Worm (Caenorhabditis elegans) whole organism, L2 larva: ENCODE data around the gene col-8.
"Not testable (repeated sequence)": the region's sequence is repeated elsewhere in the genome, so short reads cannot be mapped to it uniquely, and the experiment has no call there.

Experiments
- ama-1 ChIP-seq: fragments of 150-350 bp; optimal IDR thresholded peaks from 2 replicates; lab custom pipeline; 2018; ENCODE audit warnings: inconsistent platforms
- fos-1 ChIP-seq: fragments of 150-350 bp; optimal IDR thresholded peaks from 2 replicates; lab custom pipeline; 2014; ENCODE audit warnings: missing biosample characterization, missing genetic modification characterization
- unc-55 ChIP-seq: fragments of 150-350 bp; sonication (generic microtip); optimal IDR thresholded peaks from 3 replicates; lab custom pipeline; 2014; ENCODE audit warnings: missing biosample characterization, missing genetic modification reagents, missing genetic modification characterization
- unc-62 ChIP-seq: fragments of 150-350 bp; optimal IDR thresholded peaks from 2 replicates; lab custom pipeline; 2014; ENCODE audit warnings: missing biosample characterization, missing genetic modification reagents, missing genetic modification characterization

DNA sequence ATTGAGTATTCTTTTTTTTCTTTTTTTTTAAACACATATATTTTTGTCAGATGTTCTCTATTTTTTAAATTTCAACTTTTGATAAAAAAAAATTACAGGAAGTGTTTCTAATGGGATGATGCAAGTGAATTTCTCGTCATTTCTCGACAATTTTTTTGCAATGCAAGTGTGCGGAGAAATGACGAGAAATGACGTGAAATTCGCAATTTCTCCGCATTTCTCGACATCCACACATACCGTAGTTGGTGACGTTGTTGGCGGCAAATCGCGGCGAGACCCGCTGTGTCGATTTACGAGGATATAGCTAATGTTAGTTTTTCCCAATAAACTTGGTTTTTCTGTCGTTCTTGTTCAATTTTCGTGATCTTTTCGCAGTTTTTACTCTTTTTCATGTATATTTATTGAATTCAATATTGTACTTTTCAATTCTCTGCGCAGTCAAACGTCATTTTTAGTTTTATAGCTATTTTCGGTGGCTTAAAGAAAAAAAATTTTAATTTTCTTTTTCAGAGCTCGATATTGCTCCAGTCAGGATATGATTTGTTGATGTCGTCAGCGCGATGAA, 38.3 kb downstream of the col-8 start, which contains the start of gene F31E3.6:
- TF ChIP-seq unc-55 (GFP tag; lab: Kevin White, UChicago); fos-1; unc-62 (GFP tag; lab: Kevin White, UChicago); ama-1 (lab: Kevin White, UChicago): not testable (repeated sequence)
